Fruit fly (Drosophila melanogaster) whole organism, embryonic: ENCODE data around the gene CG31064.
A peak's percentile ranks its signal among the peaks of the same experiment; 100 is the strongest.

Experiments used
- CG1024 ChIP-seq: fragments of 200-800 bp; sonication (Bioruptor generic); IDR thresholded peaks from 2 replicates; pipeline ENCODE4 v1.3.6; 2022; ENCODE audit warnings: missing biosample characterization, missing genetic modification characterization
- CG11398 ChIP-seq: fragments of 200-800 bp; sonication (Bioruptor generic); optimal IDR thresholded peaks from 2 replicates; lab custom pipeline; 2016; ENCODE audit warnings: missing biosample characterization, missing genetic modification characterization
- CG12744 ChIP-seq: fragments of 200-800 bp; sonication (Bioruptor generic); optimal IDR thresholded peaks from 2 replicates; lab custom pipeline; 2016; ENCODE audit warnings: missing biosample characterization, missing genetic modification characterization
- CG13775 ChIP-seq: fragments of 200-800 bp; sonication (Bioruptor generic); optimal IDR thresholded peaks from 3 replicates; lab custom pipeline; 2017; ENCODE audit warnings: missing biosample characterization, mild to moderate bottlenecking, missing genetic modification characterization
- CG14050 ChIP-seq: fragments of 200-800 bp; sonication (Bioruptor generic); IDR thresholded peaks from 3 replicates; pipeline ENCODE4 v1.3.6; 2022; ENCODE audit warnings: missing biosample characterization, missing genetic modification characterization
- CG15696 ChIP-seq: fragments of 200-800 bp; sonication (Bioruptor generic); optimal IDR thresholded peaks from 2 replicates; lab custom pipeline; 2019; ENCODE audit warnings: missing biosample characterization, mild to moderate bottlenecking, missing genetic modification characterization, moderate library complexity
- CG1602 ChIP-seq: fragments of 200-800 bp; sonication (Bioruptor generic); optimal IDR thresholded peaks from 3 replicates; lab custom pipeline; 2016; ENCODE audit warnings: missing biosample characterization, missing genetic modification characterization
- CG17186 ChIP-seq: fragments of 200-800 bp; sonication (Bioruptor generic); optimal IDR thresholded peaks from 3 replicates; lab custom pipeline; 2017; ENCODE audit warnings: missing biosample characterization, missing genetic modification reagents, missing genetic modification characterization
- CG17361 ChIP-seq: fragments of 200-800 bp; sonication (Bioruptor generic); IDR thresholded peaks from 3 replicates; pipeline ENCODE4 v1.3.6; 2022; ENCODE audit warnings: missing biosample characterization, missing genetic modification characterization
- CG18011 ChIP-seq: fragments of 200-800 bp; sonication (Bioruptor generic); optimal IDR thresholded peaks from 2 replicates; lab custom pipeline; 2017; ENCODE audit warnings: missing biosample characterization, missing genetic modification characterization, mild to moderate bottlenecking, moderate library complexity, missing genotype
- CG1832 ChIP-seq: fragments of 200-800 bp; sonication (Bioruptor generic); optimal IDR thresholded peaks from 2 replicates; lab custom pipeline; 2017; ENCODE audit warnings: missing biosample characterization, mild to moderate bottlenecking, missing genetic modification characterization, inconsistent platforms
- CG30431 ChIP-seq: fragments of 200-800 bp; sonication (Bioruptor generic); optimal IDR thresholded peaks from 2 replicates; lab custom pipeline; 2017; ENCODE audit warnings: missing biosample characterization, missing genetic modification characterization
- CG32532 ChIP-seq: fragments of 200-800 bp; sonication (Bioruptor generic); IDR thresholded peaks from 2 replicates; pipeline ENCODE4 v1.3.6; 2022; ENCODE audit warnings: missing biosample characterization, missing genetic modification characterization
- CG33213 ChIP-seq: fragments of 200-800 bp; sonication (Bioruptor generic); optimal IDR thresholded peaks from 3 replicates; lab custom pipeline; 2016; ENCODE audit warnings: missing biosample characterization, missing genetic modification characterization
- CG33557 ChIP-seq: fragments of 200-800 bp; sonication (Bioruptor generic); optimal IDR thresholded peaks from 2 replicates; lab custom pipeline; 2019; ENCODE audit warnings: missing biosample characterization, mild to moderate bottlenecking, missing genetic modification characterization, moderate library complexity
- CG6175 ChIP-seq: fragments of 200-800 bp; sonication (Bioruptor generic); IDR thresholded peaks from 3 replicates; pipeline ENCODE4 v1.3.6; 2022; ENCODE audit warnings: missing biosample characterization, missing genetic modification characterization
- CG6272 ChIP-seq: fragments of 200-800 bp; sonication (Bioruptor generic); IDR thresholded peaks from 2 replicates; pipeline ENCODE4 v1.3.6; 2022; ENCODE audit warnings: missing biosample characterization, missing genetic modification characterization
- CG7357 ChIP-seq: fragments of 200-800 bp; sonication (Bioruptor generic); IDR thresholded peaks from 3 replicates; pipeline ENCODE4 v1.3.6; 2022; ENCODE audit warnings: missing biosample characterization, missing genetic modification characterization
- CG8478 ChIP-seq: fragments of >200 bp; optimal IDR thresholded peaks from 2 replicates; lab custom pipeline; 2018
- CG8924 ChIP-seq: fragments of 200-800 bp; optimal IDR thresholded peaks from 3 replicates; lab custom pipeline; 2019; ENCODE audit warnings: missing biosample characterization, mild to moderate bottlenecking, missing genetic modification characterization, moderate library complexity
- CG9932 ChIP-seq: fragments of 200-800 bp; sonication (Bioruptor generic); IDR thresholded peaks from 2 replicates; pipeline ENCODE4 v1.3.6; 2022; ENCODE audit warnings: missing biosample characterization, missing genetic modification characterization
- Chrac-16 ChIP-seq: fragments of 200-800 bp; sonication (Bioruptor generic); optimal IDR thresholded peaks from 3 replicates; lab custom pipeline; 2016; ENCODE audit warnings: missing biosample characterization, missing genetic modification characterization
- Dref ChIP-seq: fragments of 200-800 bp; sonication (Bioruptor generic); IDR thresholded peaks from 2 replicates; pipeline ENCODE4 v1.3.6; 2022; ENCODE audit warnings: missing biosample characterization, missing genetic modification characterization
- Ets97D ChIP-seq: fragments of 200-800 bp; sonication (Bioruptor generic); optimal IDR thresholded peaks from 3 replicates; lab custom pipeline; 2016; ENCODE audit warnings: missing biosample characterization, missing genetic modification characterization
- Gug ChIP-seq: fragments of 200-800 bp; sonication (Bioruptor generic); IDR thresholded peaks from 4 replicates; pipeline ENCODE4 v1.3.6; 2022; ENCODE audit warnings: missing biosample characterization, missing genetic modification characterization
- H2.0 ChIP-seq: fragments of 200-800 bp; sonication (Bioruptor generic); IDR thresholded peaks from 2 replicates; pipeline ENCODE4 v1.3.6; 2022; ENCODE audit warnings: missing biosample characterization, missing genetic modification characterization
- Hr3 ChIP-seq: fragments of 200-800 bp; sonication (Bioruptor generic); optimal IDR thresholded peaks from 3 replicates; lab custom pipeline; 2016; ENCODE audit warnings: missing biosample characterization, missing genetic modification characterization
- Hsf ChIP-seq: fragments of 200-800 bp; sonication (Bioruptor generic); optimal IDR thresholded peaks from 3 replicates; lab custom pipeline; 2016; ENCODE audit warnings: missing biosample characterization, missing genetic modification characterization
- Lhr ChIP-seq: fragments of 200-800 bp; sonication (Bioruptor generic); optimal IDR thresholded peaks from 3 replicates; lab custom pipeline; 2017; ENCODE audit warnings: mild to moderate bottlenecking, missing biosample characterization, missing genetic modification reagents, missing genetic modification characterization
- Mad ChIP-seq: fragments of 200-800 bp; sonication (Bioruptor generic); optimal IDR thresholded peaks from 2 replicates; lab custom pipeline; 2016; ENCODE audit warnings: missing biosample characterization, missing genetic modification characterization
- Pdp1 ChIP-seq, 2 experiments: fragments of 200-800 bp; sonication (Bioruptor generic); optimal IDR thresholded peaks; 3 replicates each; lab custom pipeline; 2016; ENCODE audit warnings: missing biosample characterization in 2 of 2, missing genetic modification characterization in 2 of 2, mild to moderate bottlenecking in 1 of 2, moderate library complexity in 1 of 2
- Usf ChIP-seq: fragments of 200-800 bp; sonication (Bioruptor generic); optimal IDR thresholded peaks from 2 replicates; lab custom pipeline; 2017; ENCODE audit warnings: missing genotype, missing biosample characterization, missing genetic modification characterization
- al ChIP-seq: fragments of 200-800 bp; sonication (Bioruptor generic); IDR thresholded peaks from 2 replicates; pipeline ENCODE4 v1.3.6; 2022; ENCODE audit warnings: missing biosample characterization, missing genetic modification characterization
- amos ChIP-seq: fragments of 200-800 bp; sonication (Bioruptor generic); IDR thresholded peaks from 2 replicates; pipeline ENCODE4 v1.3.6; 2022; ENCODE audit warnings: missing biosample characterization, missing genetic modification characterization; ENCODE audit not compliant: partially characterized antibody
- aop ChIP-seq: fragments of 200-800 bp; sonication (Bioruptor generic); IDR thresholded peaks from 2 replicates; pipeline ENCODE4 v1.3.6; 2022; ENCODE audit warnings: missing biosample characterization, missing genetic modification characterization
- ap ChIP-seq: fragments of 200-800 bp; sonication (Bioruptor generic); IDR thresholded peaks from 2 replicates; pipeline ENCODE4 v1.3.6; 2022; ENCODE audit warnings: missing biosample characterization, missing genetic modification characterization
- bsh ChIP-seq, 2 experiments: fragments of 200-800 bp; sonication (Bioruptor generic); optimal IDR thresholded peaks; 2 replicates each; lab custom pipeline; 2017 to 2018; ENCODE audit warnings: mild to moderate bottlenecking in 2 of 2, missing biosample characterization in 2 of 2, missing genetic modification characterization in 2 of 2, moderate library complexity in 1 of 2
- cg ChIP-seq: fragments of 200-800 bp; sonication (Bioruptor generic); optimal IDR thresholded peaks from 3 replicates; lab custom pipeline; 2019; ENCODE audit warnings: missing biosample characterization, mild to moderate bottlenecking, missing genetic modification characterization, moderate library complexity
- chif ChIP-seq, 2 experiments: fragments of 200-800 bp; sonication (Bioruptor generic); optimal IDR thresholded peaks; 3 replicates each; lab custom pipeline; 2016; ENCODE audit warnings: missing biosample characterization in 2 of 2, missing genetic modification characterization in 2 of 2
- croc ChIP-seq: fragments of 200-800 bp; sonication (Bioruptor generic); conservative IDR thresholded peaks from 3 replicates; pipeline ENCODE4 v1.3.6; 2022; ENCODE audit warnings: missing biosample characterization, missing genetic modification characterization
- da ChIP-seq: fragments of 200-800 bp; sonication (Bioruptor generic); optimal IDR thresholded peaks from 2 replicates; lab custom pipeline; 2016; ENCODE audit warnings: missing biosample characterization, missing genetic modification characterization
- fd3F ChIP-seq: fragments of 200-800 bp; sonication (Bioruptor generic); optimal IDR thresholded peaks from 2 replicates; lab custom pipeline; 2018; ENCODE audit warnings: missing biosample characterization, mild to moderate bottlenecking, missing genetic modification characterization, moderate library complexity
- gcm2 ChIP-seq: fragments of 200-800 bp; sonication (Bioruptor generic); optimal IDR thresholded peaks from 2 replicates; lab custom pipeline; 2016; ENCODE audit warnings: missing biosample characterization, missing genetic modification characterization
- gem ChIP-seq: fragments of 200-800 bp; sonication (Bioruptor generic); optimal IDR thresholded peaks from 2 replicates; lab custom pipeline; 2019; ENCODE audit warnings: missing biosample characterization, mild to moderate bottlenecking, missing genetic modification characterization, moderate library complexity
- kay ChIP-seq: fragments of 200-800 bp; sonication (Bioruptor generic); optimal IDR thresholded peaks from 2 replicates; lab custom pipeline; 2016; ENCODE audit warnings: missing biosample characterization, missing genetic modification characterization
- maf-S ChIP-seq: fragments of 200-800 bp; sonication (Bioruptor generic); optimal IDR thresholded peaks from 2 replicates; lab custom pipeline; 2016; ENCODE audit warnings: missing biosample characterization, missing genetic modification characterization
- nau ChIP-seq: fragments of 200-800 bp; sonication (Bioruptor generic); optimal IDR thresholded peaks from 3 replicates; lab custom pipeline; 2017; ENCODE audit warnings: missing biosample characterization, mild to moderate bottlenecking, missing genetic modification characterization, missing genetic modification reagents
- ranshi ChIP-seq: fragments of 200-800 bp; sonication (Bioruptor generic); IDR thresholded peaks from 2 replicates; pipeline ENCODE4 v1.3.6; 2022; ENCODE audit warnings: missing biosample characterization, missing genetic modification characterization
- row ChIP-seq: fragments of 200-800 bp; sonication (Bioruptor generic); IDR thresholded peaks from 3 replicates; pipeline ENCODE4 v1.3.6; 2022; ENCODE audit warnings: missing biosample characterization, missing genetic modification characterization
- sima ChIP-seq: fragments of 200-800 bp; sonication (Bioruptor generic); optimal IDR thresholded peaks from 2 replicates; lab custom pipeline; 2016; ENCODE audit warnings: missing biosample characterization, missing genetic modification characterization
- tgo ChIP-seq: fragments of 200-800 bp; sonication (Bioruptor generic); IDR thresholded peaks from 3 replicates; pipeline ENCODE4 v1.3.6; 2022; ENCODE audit warnings: missing biosample characterization, missing genetic modification characterization
- tio ChIP-seq: fragments of 200-800 bp; sonication (Bioruptor generic); optimal IDR thresholded peaks from 2 replicates; lab custom pipeline; 2017; ENCODE audit warnings: missing biosample characterization, missing genetic modification characterization, inconsistent platforms

The CG31064 gene

DNA sequence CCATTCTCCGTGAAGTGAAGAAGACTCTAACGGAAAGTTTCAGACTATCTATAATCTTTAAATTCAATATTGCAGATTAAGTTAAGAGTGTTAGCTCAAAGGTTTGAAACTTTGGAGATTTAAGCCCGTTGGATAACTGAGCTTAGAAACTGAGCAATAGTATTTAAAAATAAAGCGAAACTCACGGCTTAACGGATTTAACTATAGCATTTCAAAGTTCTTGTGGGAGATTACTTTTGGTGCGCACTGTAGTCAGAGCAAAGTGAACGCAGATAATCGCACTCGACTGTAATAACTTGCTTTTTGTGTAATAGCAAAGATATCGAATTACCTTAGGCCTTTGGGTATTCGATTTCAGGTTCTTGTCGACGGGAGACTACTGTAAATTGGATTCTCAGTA is 43.4 kb upstream of the CG31064 start, which contains the start of gene mrt (continued):
- TF ChIP-seq CG1024 (GFP tag; lab: Robert Waterston, UW) (no peak), CG30431 (GFP tag; lab: Kevin White, UChicago) (peak; percentile 11), CG8478 (lab: Kevin White, UChicago) (no peak), aop (no peak), CG11398 (GFP tag; lab: Kevin White, UChicago) (peak; percentile 46), row (GFP tag; lab: Robert Waterston, UW) (peak; percentile 88), H2.0 (no peak), da (GFP tag; lab: Kevin White, UChicago) (peak; percentile 6), Pdp1 (GFP tag; optimal IDR thresholded peaks at IDR 0.05; lab: Kevin White, UChicago) (peak; percentile 67 to 72), sima (GFP tag; lab: Kevin White, UChicago) (no peak), CG6175 (GFP tag; lab: Robert Waterston, UW) (no peak; the same call in 2 of the 3 replicates), CG15696 (tag; lab: Kevin White, UChicago) (no peak), CG32532 (GFP tag; lab: Robert Waterston, UW) (peak; percentile 56), croc (no peak), CG1602 (GFP tag; lab: Kevin White, UChicago) (peak; percentile 29), CG6272 (GFP tag; lab: Robert Waterston, UW) (no peak), nau (GFP tag; lab: Kevin White, UChicago) (peak; percentile 23), fd3F (GFP tag; lab: Kevin White, UChicago) (peak; percentile 54), CG13775 (GFP tag; lab: Kevin White, UChicago) (peak; percentile 65), amos (GFP tag; lab: Robert Waterston, UW) (peak; percentile 10; the same call in 1 of the 2 replicates), CG14050 (peak; percentile 17; the same call in 2 of the 3 replicates), Mad (no peak), CG17361 (peak; percentile 49; the same call in 2 of the 3 replicates), bsh (GFP tag; optimal IDR thresholded peaks at IDR 0.05; lab: Kevin White, UChicago) (peak in 1 of 2 experiments; percentile 35), maf-S (GFP tag; lab: Kevin White, UChicago) (peak; percentile 58), tgo (GFP tag; lab: Robert Waterston, UW) (peak; percentile 38; the same call in 1 of the 3 replicates), CG18011 (no peak), tio (GFP tag; lab: Kevin White, UChicago) (peak; percentile 31), Usf (GFP tag; lab: Kevin White, UChicago) (peak; percentile 6), Lhr (GFP tag; lab: Kevin White, UChicago) (no peak), CG8924 (peak; percentile 52), Hr3 (peak; percentile 20), Gug (peak; percentile 32; the same call in 1 of the 4 replicates), kay (no peak), Dref (GFP tag; lab: Robert Waterston, UW) (peak; percentile 35; the same call in 1 of the 2 replicates), CG9932 (GFP tag; lab: Robert Waterston, UW) (peak; percentile 78), cg (GFP tag; lab: Kevin White, UChicago) (no peak), CG7357 (GFP tag; lab: Robert Waterston, UW) (peak; percentile 43; the same call in 1 of the 3 replicates), Ets97D (GFP tag; lab: Kevin White, UChicago) (no peak), Hsf (peak; percentile 19), Chrac-16 (GFP tag; lab: Kevin White, UChicago) (peak; percentile 47), CG17186 (no peak), gem (tag; lab: Kevin White, UChicago) (peak; percentile 66), al (GFP tag; lab: Robert Waterston, UW) (peak; percentile 61; the same call in 1 of the 2 replicates), ap (GFP tag; lab: Robert Waterston, UW) (no peak), CG33557 (GFP tag; lab: Kevin White, UChicago) (no peak), chif (GFP tag; optimal IDR thresholded peaks at IDR 0.05; lab: Kevin White, UChicago) (peak; percentile 36 to 37), CG33213 (GFP tag; lab: Kevin White, UChicago) (peak; percentile 44), CG1832 (GFP tag; lab: Kevin White, UChicago) (no peak), gcm2 (no peak), CG12744 (GFP tag; lab: Kevin White, UChicago) (peak; percentile 27), ranshi (GFP tag; lab: Robert Waterston, UW) (peak; percentile 55; the same call in 1 of the 2 replicates)
